Fruit fly (Drosophila melanogaster): ENCODE data around the gene rn.

- no peak for TF ChIP-seq Bteb2 (GFP tag; optimal IDR thresholded peaks at IDR 0.05)
- no peak for TF ChIP-seq fru (optimal IDR thresholded peaks at IDR 0.05)
- TF ChIP-seq NK7.1 (GFP tag; optimal IDR thresholded peaks at IDR 0.05) = no peak
Measured at dm6 chr3R:7285662-7286061, 23.8 kb downstream of the rn start, which contains the start of gene RacGAP84C.
